Fruit fly (Drosophila melanogaster) Kc167 (cell line): ENCODE data around the gene wda.

ENCODE experiments used
- Myc ChIP-seq: fragments of >200 bp; optimal IDR thresholded peaks from 2 replicates; lab custom pipeline; 2017; ENCODE audit warnings: missing external identifiers
- Sin3A ChIP-seq: fragments of >200 bp; optimal IDR thresholded peaks from 2 replicates; lab custom pipeline; 2018; ENCODE audit warnings: missing external identifiers
- ttk ChIP-seq: sonication (Bioruptor generic); optimal IDR thresholded peaks from 2 replicates; lab custom pipeline; 2017; ENCODE audit warnings: missing external identifiers

dm6 chr3R:23257986-23258427 lies at the start of gene wda, which contains the start of gene Pex11c:
- TF ChIP-seq ttk (lab: Kevin White, UChicago) = no peak
- no peak for TF ChIP-seq Sin3A
- no peak for TF ChIP-seq Myc
